Worm (Caenorhabditis elegans) whole organism, late embryonic: Measurements from ENCODE around the gene bus-12.

Source experiments
- C08G9.2 ChIP-seq: sonication (generic microtip); optimal IDR thresholded peaks from 2 replicates; lab custom pipeline; 2016; ENCODE audit warnings: mild to moderate bottlenecking, missing genetic modification characterization, moderate library complexity, missing compliant biosample characterization
- F13H6.1 ChIP-seq: sonication (generic microtip); optimal IDR thresholded peaks from 2 replicates; lab custom pipeline; 2016; ENCODE audit warnings: missing genetic modification characterization, missing compliant biosample characterization
- K02D7.2 ChIP-seq: sonication (generic microtip); optimal IDR thresholded peaks from 2 replicates; lab custom pipeline; 2017; ENCODE audit warnings: mild to moderate bottlenecking, missing genetic modification characterization, missing compliant biosample characterization
- K09A11.1 ChIP-seq: sonication (generic microtip); optimal IDR thresholded peaks from 2 replicates; lab custom pipeline; 2017; ENCODE audit warnings: antibody characterized with exemption, mild to moderate bottlenecking, missing genetic modification characterization, missing compliant biosample characterization; ENCODE audit not compliant: insufficient read depth
- Y22D7AL.16 ChIP-seq: sonication (generic microtip); optimal IDR thresholded peaks from 2 replicates; lab custom pipeline; 2016; ENCODE audit warnings: missing genetic modification characterization, missing compliant biosample characterization
- ahr-1 ChIP-seq: sonication (generic microtip); optimal IDR thresholded peaks from 2 replicates; lab custom pipeline; 2016; ENCODE audit warnings: missing genetic modification characterization, missing compliant biosample characterization
- ceh-14 ChIP-seq: sonication (generic microtip); optimal IDR thresholded peaks from 2 replicates; lab custom pipeline; 2016; ENCODE audit warnings: missing genotype, missing genetic modification characterization, missing compliant biosample characterization
- ceh-18 ChIP-seq: sonication (generic microtip); optimal IDR thresholded peaks from 2 replicates; lab custom pipeline; 2016; ENCODE audit warnings: missing genetic modification characterization, missing compliant biosample characterization
- ceh-2 ChIP-seq: sonication (generic microtip); optimal IDR thresholded peaks from 2 replicates; lab custom pipeline; 2016; ENCODE audit warnings: missing genotype, missing genetic modification characterization, missing compliant biosample characterization
- ceh-31 ChIP-seq: sonication (generic microtip); optimal IDR thresholded peaks from 2 replicates; lab custom pipeline; 2016; ENCODE audit warnings: missing genetic modification characterization, missing compliant biosample characterization
- ceh-48 ChIP-seq: sonication (generic microtip); optimal IDR thresholded peaks from 2 replicates; lab custom pipeline; 2016; ENCODE audit warnings: missing genetic modification characterization, inconsistent platforms, missing compliant biosample characterization
- ceh-6 ChIP-seq: fragments of 200-800 bp; sonication (Bioruptor generic); optimal IDR thresholded peaks from 2 replicates; lab custom pipeline; 2018; ENCODE audit warnings: mild to moderate bottlenecking, missing genetic modification characterization, missing compliant biosample characterization
- dmd-4 ChIP-seq: sonication (generic microtip); optimal IDR thresholded peaks from 2 replicates; lab custom pipeline; 2016; ENCODE audit warnings: borderline replicate concordance, missing genetic modification characterization, missing compliant biosample characterization
- dve-1 ChIP-seq: sonication (generic microtip); optimal IDR thresholded peaks from 2 replicates; lab custom pipeline; 2017; ENCODE audit warnings: antibody characterized with exemption, mild to moderate bottlenecking, missing genetic modification characterization, missing compliant biosample characterization
- elt-4 ChIP-seq: sonication (generic microtip); optimal IDR thresholded peaks from 2 replicates; lab custom pipeline; 2016; ENCODE audit warnings: missing genetic modification characterization, missing compliant biosample characterization
- ets-4 ChIP-seq: sonication (generic microtip); optimal IDR thresholded peaks from 2 replicates; lab custom pipeline; 2016; ENCODE audit warnings: missing genetic modification characterization, missing compliant biosample characterization
- eyg-1 ChIP-seq: sonication (generic microtip); optimal IDR thresholded peaks from 2 replicates; lab custom pipeline; 2016; ENCODE audit warnings: missing genotype, missing genetic modification characterization, missing compliant biosample characterization
- fax-1 ChIP-seq: sonication (generic microtip); optimal IDR thresholded peaks from 2 replicates; lab custom pipeline; 2016; ENCODE audit warnings: missing genotype, missing genetic modification characterization, missing compliant biosample characterization
- fkh-10 ChIP-seq: fragments of 150-350 bp; optimal IDR thresholded peaks from 2 replicates; lab custom pipeline; 2014; ENCODE audit warnings: missing biosample characterization, missing genetic modification reagents, missing genetic modification characterization
- fkh-6 ChIP-seq: sonication (generic microtip); optimal IDR thresholded peaks from 2 replicates; lab custom pipeline; 2016; ENCODE audit warnings: missing genetic modification characterization, missing compliant biosample characterization
- hlh-13 ChIP-seq: fragments of 200-800 bp; sonication (Bioruptor generic); optimal IDR thresholded peaks from 2 replicates; lab custom pipeline; 2018; ENCODE audit warnings: mild to moderate bottlenecking, missing genetic modification characterization, missing compliant biosample characterization
- lim-6 ChIP-seq: sonication (generic microtip); optimal IDR thresholded peaks from 2 replicates; lab custom pipeline; 2016; ENCODE audit warnings: missing genetic modification characterization, missing compliant biosample characterization
- lin-11 ChIP-seq: fragments of 200-800 bp; sonication (Bioruptor generic); optimal IDR thresholded peaks from 2 replicates; lab custom pipeline; 2018; ENCODE audit warnings: mild to moderate bottlenecking, missing genetic modification characterization, missing compliant biosample characterization
- madf-2 ChIP-seq: sonication (generic microtip); optimal IDR thresholded peaks from 2 replicates; lab custom pipeline; 2017; ENCODE audit warnings: missing genetic modification characterization, missing compliant biosample characterization
- nfya-1 ChIP-seq: sonication (generic microtip); optimal IDR thresholded peaks from 2 replicates; lab custom pipeline; 2017; ENCODE audit warnings: missing genetic modification characterization, mild to moderate bottlenecking, missing compliant biosample characterization, antibody characterized with exemption, moderate library complexity
- nhr-11 ChIP-seq: fragments of 150-350 bp; optimal IDR thresholded peaks from 2 replicates; lab custom pipeline; 2014; ENCODE audit warnings: missing biosample characterization, missing genetic modification characterization
- nhr-232 ChIP-seq: sonication (generic microtip); optimal IDR thresholded peaks from 2 replicates; lab custom pipeline; 2016; ENCODE audit warnings: missing genetic modification characterization, missing compliant biosample characterization
- npax-4 ChIP-seq: sonication (generic microtip); optimal IDR thresholded peaks from 2 replicates; lab custom pipeline; 2016; ENCODE audit warnings: missing genetic modification characterization, missing compliant biosample characterization
- odd-2 ChIP-seq: sonication (generic microtip); optimal IDR thresholded peaks from 2 replicates; lab custom pipeline; 2017; ENCODE audit warnings: antibody characterized with exemption, mild to moderate bottlenecking, missing genetic modification characterization, missing compliant biosample characterization
- pag-3 ChIP-seq: sonication (generic microtip); optimal IDR thresholded peaks from 2 replicates; lab custom pipeline; 2016; ENCODE audit warnings: missing compliant biosample characterization, missing genetic modification characterization, borderline replicate concordance
- pha-4 ChIP-seq: fragments of 150-350 bp; optimal IDR thresholded peaks from 2 replicates; lab custom pipeline; 2018; ENCODE audit warnings: missing biosample characterization, missing genetic modification reagents, missing genetic modification characterization
- pros-1 ChIP-seq: fragments of 150-350 bp; optimal IDR thresholded peaks from 2 replicates; lab custom pipeline; 2014; ENCODE audit warnings: missing biosample characterization, missing genetic modification reagents, missing genetic modification characterization
- sdc-2 ChIP-seq: sonication (generic microtip); optimal IDR thresholded peaks from 2 replicates; lab custom pipeline; 2016; ENCODE audit warnings: missing genotype, missing genetic modification characterization, missing compliant biosample characterization
- sox-2 ChIP-seq: fragments of 200-800 bp; sonication (Bioruptor generic); IDR thresholded peaks from 2 replicates; pipeline ENCODE4 v1.3.6; 2022; ENCODE audit warnings: missing genetic modification reagents, missing genetic modification characterization, missing compliant biosample characterization
- sox-4 ChIP-seq: sonication (generic microtip); optimal IDR thresholded peaks from 2 replicates; lab custom pipeline; 2017; ENCODE audit warnings: mild to moderate bottlenecking, missing genetic modification characterization, inconsistent platforms, missing compliant biosample characterization
- tbx-2 ChIP-seq: sonication (generic microtip); optimal IDR thresholded peaks from 2 replicates; lab custom pipeline; 2016; ENCODE audit warnings: missing genetic modification characterization, missing compliant biosample characterization
- ttx-3 ChIP-seq: sonication (generic microtip); optimal IDR thresholded peaks from 2 replicates; lab custom pipeline; 2016; ENCODE audit warnings: missing genetic modification reagents, missing genetic modification characterization, missing compliant biosample characterization
- unc-42 ChIP-seq: sonication (generic microtip); optimal IDR thresholded peaks from 2 replicates; lab custom pipeline; 2016; ENCODE audit warnings: missing genotype, missing genetic modification characterization, missing compliant biosample characterization
- unc-55 ChIP-seq: sonication (generic microtip); optimal IDR thresholded peaks from 2 replicates; lab custom pipeline; 2017; ENCODE audit warnings: missing biosample characterization, missing genetic modification reagents, missing genetic modification characterization
- unc-86 ChIP-seq: sonication (generic microtip); optimal IDR thresholded peaks from 2 replicates; lab custom pipeline; 2016; ENCODE audit warnings: missing genetic modification characterization, missing compliant biosample characterization
- ztf-16 ChIP-seq: sonication (generic microtip); optimal IDR thresholded peaks from 2 replicates; lab custom pipeline; 2017; ENCODE audit warnings: missing genetic modification characterization, missing compliant biosample characterization

Gene bus-12

ce11 chrIV:13231393-13231792 is 24.6 kb upstream of the bus-12 start:
- no peak for TF ChIP-seq lin-11
- TF ChIP-seq sox-4 (tag; lab: Kevin White, UChicago): no peak
- TF ChIP-seq unc-42 (tag; lab: Kevin White, UChicago): peak; percentile 77
- TF ChIP-seq C08G9.2 (tag; lab: Kevin White, UChicago): no peak
- no peak for TF ChIP-seq ahr-1 (tag; lab: Kevin White, UChicago)
- TF ChIP-seq dve-1 (tag; lab: Kevin White, UChicago): no peak
- peak; percentile 47 for TF ChIP-seq nfya-1 (tag; lab: Kevin White, UChicago)

DNA sequence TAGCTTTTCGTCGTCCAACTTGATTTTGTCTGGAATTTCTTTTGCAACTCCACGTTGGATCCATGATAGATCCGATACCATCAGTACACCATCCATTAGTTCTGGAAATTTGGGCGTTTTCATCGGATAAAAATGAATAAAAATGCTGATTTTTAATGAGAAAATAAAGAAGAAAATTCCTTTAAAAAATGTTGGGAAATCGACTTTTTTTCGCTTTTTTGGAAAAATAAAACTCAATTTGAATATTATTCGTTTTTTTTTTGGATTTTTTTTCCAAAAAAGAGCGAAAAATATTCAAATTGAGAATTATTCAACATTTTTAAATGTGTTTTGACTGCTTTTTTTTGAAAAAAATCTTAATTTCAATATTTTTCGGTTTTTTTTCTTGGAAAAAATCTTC is 19.5 kb upstream of the bus-12 start, which contains the start of gene pwp-1:
TSS of gene pwp-1 (minus strand) at position 101 of the 400 bp plus-strand sequence.
- TF ChIP-seq ceh-18 (tag; lab: Kevin White, UChicago) (no peak), madf-2 (tag; lab: Kevin White, UChicago) (no peak), F13H6.1 (no peak), K02D7.2 (tag; lab: Kevin White, UChicago) (no peak), unc-86 (no peak), ceh-31 (tag; lab: Kevin White, UChicago) (no peak), pag-3 (no peak)

DNA sequence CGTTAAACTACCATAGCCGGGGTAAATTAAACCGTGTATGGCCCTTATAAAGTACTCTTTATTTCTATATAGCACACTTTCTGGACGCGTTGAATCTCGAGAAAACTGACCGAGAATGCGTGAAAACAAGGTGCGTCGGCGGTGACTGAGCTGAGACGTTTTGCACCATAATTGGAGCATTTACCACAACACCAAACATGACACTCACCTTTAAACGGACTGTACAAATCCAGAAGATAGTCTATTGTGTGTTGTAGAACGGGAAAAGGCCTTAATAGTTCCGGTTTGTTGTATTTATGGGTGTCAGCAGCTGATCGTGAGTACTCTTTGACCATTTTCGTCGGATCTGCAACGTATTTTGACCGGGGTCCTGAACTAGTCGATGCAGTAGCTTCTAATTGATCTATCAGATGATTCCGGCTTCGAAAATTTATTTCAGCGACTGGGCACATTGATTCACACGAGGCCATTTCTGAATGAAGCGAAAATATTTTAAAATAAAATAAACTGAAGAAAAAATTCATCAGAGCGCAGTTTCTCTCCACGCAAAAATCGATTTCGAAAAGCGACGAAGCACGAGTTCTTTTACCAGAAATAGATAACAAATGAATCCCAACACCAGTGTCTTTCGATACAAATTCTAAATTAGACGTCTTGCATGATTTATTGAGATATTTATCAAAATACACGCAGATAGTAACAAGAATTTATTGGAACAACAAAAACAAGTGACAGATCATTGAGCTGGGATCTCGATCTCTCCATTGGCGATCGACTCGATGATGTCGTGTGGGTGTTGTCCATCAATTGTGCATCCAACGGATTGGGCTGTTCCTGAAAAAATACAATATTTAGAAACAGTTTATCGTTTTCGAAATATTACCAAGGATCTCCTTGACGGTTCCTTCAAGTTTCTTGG is 16.8 kb upstream of the bus-12 start, which contains the start of gene tag-115:
TSS of gene tag-115 (minus strand) at position 472 of the 919 bp plus-strand sequence.
- TF ChIP-seq nhr-11 (tag; lab: Kevin White, UChicago) (no peak), hlh-13 (no peak), dmd-4 (tag; lab: Kevin White, UChicago) (no peak), madf-2 (tag; lab: Kevin White, UChicago) (no peak), elt-4 (tag; lab: Kevin White, UChicago) (no peak), ceh-6 (GFP tag; lab: Kevin White, UChicago) (no peak), npax-4 (tag; lab: Kevin White, UChicago) (no peak)

ce11 chrIV:13240078-13240841 is 15.7 kb upstream of the bus-12 start, which contains the start of gene rpl-12:
rpl-12 (minus strand) TSS chrIV:13240651.
- peak; percentile 33 for TF ChIP-seq pha-4 (tag; lab: Kevin White, UChicago)
- no peak for TF ChIP-seq npax-4 (tag; lab: Kevin White, UChicago)
- peak; percentile 92 for TF ChIP-seq nfya-1 (tag; lab: Kevin White, UChicago)
- TF ChIP-seq dve-1 (tag; lab: Kevin White, UChicago): peak; percentile 83
- peak; percentile 73 for TF ChIP-seq pros-1 (tag; lab: Kevin White, UChicago)
- TF ChIP-seq sdc-2 (tag; lab: Kevin White, UChicago): peak; percentile 3
- TF ChIP-seq unc-86: peak; percentile 82
- TF ChIP-seq ztf-16 (tag; lab: Kevin White, UChicago): no peak
- peak; percentile 26 for TF ChIP-seq F13H6.1
- TF ChIP-seq ceh-14 (tag; lab: Kevin White, UChicago): peak; percentile 92
- peak; percentile 11 for TF ChIP-seq lin-11
- TF ChIP-seq ceh-48 (tag; lab: Kevin White, UChicago): peak; percentile 50
- TF ChIP-seq pag-3: no peak
- no peak for TF ChIP-seq ceh-6 (GFP tag; lab: Kevin White, UChicago)
- TF ChIP-seq sox-2 (GFP tag; lab: Robert Waterston, UW): peak; percentile 80
- peak; percentile 44 for TF ChIP-seq K09A11.1 (tag; lab: Kevin White, UChicago)
- TF ChIP-seq eyg-1 (tag; lab: Kevin White, UChicago): peak; percentile 4
- peak; percentile 79 for TF ChIP-seq unc-55
- TF ChIP-seq ttx-3 (tag; lab: Kevin White, UChicago): peak; percentile 27
- peak; percentile 52 for TF ChIP-seq fkh-10 (GFP tag; lab: Kevin White, UChicago)
- TF ChIP-seq unc-42 (tag; lab: Kevin White, UChicago): peak; percentile 100
- no peak for TF ChIP-seq Y22D7AL.16 (tag; lab: Kevin White, UChicago)
- TF ChIP-seq fkh-6 (tag; lab: Kevin White, UChicago): no peak
- TF ChIP-seq ceh-2: peak; percentile 48
- TF ChIP-seq dmd-4 (tag; lab: Kevin White, UChicago): no peak
- TF ChIP-seq lim-6 (tag; lab: Kevin White, UChicago): peak; percentile 24
- peak; percentile 30 for TF ChIP-seq C08G9.2 (tag; lab: Kevin White, UChicago)
- TF ChIP-seq fax-1 (tag; lab: Kevin White, UChicago): peak; percentile 80
- TF ChIP-seq tbx-2 (tag; lab: Kevin White, UChicago): peak; percentile 94
- TF ChIP-seq ets-4 (tag; lab: Kevin White, UChicago): peak; percentile 63
- no peak for TF ChIP-seq nhr-232
- no peak for TF ChIP-seq odd-2 (tag; lab: Kevin White, UChicago)
- peak; percentile 8 for TF ChIP-seq hlh-13
